Fruit fly (Drosophila melanogaster) whole organism, embryonic: ENCODE data around the gene CG15449.

Experiments used
- B-H1 ChIP-seq: fragments of 200-800 bp; sonication (Bioruptor generic); IDR thresholded peaks from 3 replicates; pipeline ENCODE4 v1.3.6; 2022; ENCODE audit warnings: missing biosample characterization, missing genetic modification characterization
- CG10366 ChIP-seq: fragments of 200-800 bp; sonication (Bioruptor generic); IDR thresholded peaks from 2 replicates; pipeline ENCODE4 v1.3.6; 2022; ENCODE audit warnings: missing biosample characterization, missing genetic modification characterization
- CG11247 ChIP-seq: fragments of 200-800 bp; sonication (Bioruptor generic); IDR thresholded peaks from 2 replicates; pipeline ENCODE4 v1.3.6; 2022; ENCODE audit warnings: missing biosample characterization, missing genetic modification characterization
- CG12071 ChIP-seq: fragments of 200-800 bp; sonication (Bioruptor generic); optimal IDR thresholded peaks from 3 replicates; lab custom pipeline; 2018; ENCODE audit warnings: missing biosample characterization, mild to moderate bottlenecking, missing genetic modification characterization
- CG12219 ChIP-seq: fragments of 200-800 bp; sonication (Bioruptor generic); optimal IDR thresholded peaks from 3 replicates; lab custom pipeline; 2018; ENCODE audit warnings: missing biosample characterization, mild to moderate bottlenecking, missing genetic modification characterization
- CG12299 ChIP-seq: fragments of 200-800 bp; sonication (Bioruptor generic); optimal IDR thresholded peaks from 2 replicates; lab custom pipeline; 2018; ENCODE audit warnings: missing biosample characterization, mild to moderate bottlenecking, missing genetic modification characterization
- CG12769 ChIP-seq: fragments of 200-800 bp; sonication (Bioruptor generic); optimal IDR thresholded peaks from 2 replicates; lab custom pipeline; 2019; ENCODE audit warnings: missing biosample characterization, mild to moderate bottlenecking, missing genetic modification characterization, moderate library complexity
- CG15269 ChIP-seq: fragments of 200-800 bp; sonication (Bioruptor generic); optimal IDR thresholded peaks from 2 replicates; lab custom pipeline; 2018; ENCODE audit warnings: missing biosample characterization, mild to moderate bottlenecking, missing genetic modification characterization, moderate library complexity
- CG1603 ChIP-seq: fragments of 200-800 bp; sonication (Bioruptor generic); optimal IDR thresholded peaks from 2 replicates; lab custom pipeline; 2019; ENCODE audit warnings: missing biosample characterization, mild to moderate bottlenecking, missing genetic modification characterization, moderate library complexity
- CG1647 ChIP-seq: fragments of 200-800 bp; sonication (Bioruptor generic); optimal IDR thresholded peaks from 3 replicates; lab custom pipeline; 2016; ENCODE audit warnings: missing biosample characterization, missing genetic modification characterization
- CG18011 ChIP-seq: fragments of 200-800 bp; sonication (Bioruptor generic); optimal IDR thresholded peaks from 2 replicates; lab custom pipeline; 2017; ENCODE audit warnings: missing biosample characterization, missing genetic modification characterization, mild to moderate bottlenecking, moderate library complexity, missing genotype
- CG18764 ChIP-seq: fragments of 200-800 bp; sonication (Bioruptor generic); optimal IDR thresholded peaks from 3 replicates; lab custom pipeline; 2016; ENCODE audit warnings: missing biosample characterization, missing genetic modification characterization
- CG30403 ChIP-seq: fragments of 200-800 bp; sonication (Bioruptor generic); optimal IDR thresholded peaks from 3 replicates; lab custom pipeline; 2016; ENCODE audit warnings: missing biosample characterization, missing genetic modification characterization
- CG30431 ChIP-seq: fragments of 200-800 bp; sonication (Bioruptor generic); optimal IDR thresholded peaks from 2 replicates; lab custom pipeline; 2017; ENCODE audit warnings: missing biosample characterization, missing genetic modification characterization
- CG33557 ChIP-seq: fragments of 200-800 bp; sonication (Bioruptor generic); optimal IDR thresholded peaks from 2 replicates; lab custom pipeline; 2019; ENCODE audit warnings: missing biosample characterization, mild to moderate bottlenecking, missing genetic modification characterization, moderate library complexity
- CG3847 ChIP-seq: fragments of 200-800 bp; sonication (Bioruptor generic); IDR thresholded peaks from 2 replicates; pipeline ENCODE4 v1.3.6; 2022; ENCODE audit warnings: missing biosample characterization, missing genetic modification characterization
- CG6683 ChIP-seq: fragments of 200-800 bp; sonication (Bioruptor generic); optimal IDR thresholded peaks from 2 replicates; lab custom pipeline; 2017; ENCODE audit warnings: missing biosample characterization, mild to moderate bottlenecking, missing genetic modification characterization, missing genetic modification reagents
- CG7745 ChIP-seq: fragments of 200-800 bp; sonication (Bioruptor generic); optimal IDR thresholded peaks from 2 replicates; lab custom pipeline; 2018; ENCODE audit warnings: missing biosample characterization, mild to moderate bottlenecking, missing genetic modification characterization, moderate library complexity
- CG8359 ChIP-seq: fragments of 200-800 bp; sonication (Bioruptor generic); optimal IDR thresholded peaks from 2 replicates; lab custom pipeline; 2017; ENCODE audit warnings: missing biosample characterization, mild to moderate bottlenecking, missing genetic modification characterization, borderline replicate concordance
- CG9609 ChIP-seq: fragments of 200-800 bp; sonication (Bioruptor generic); optimal IDR thresholded peaks from 3 replicates; lab custom pipeline; 2016; ENCODE audit warnings: missing biosample characterization, missing genetic modification characterization
- Doc3 ChIP-seq: fragments of 200-800 bp; sonication (Bioruptor generic); IDR thresholded peaks from 3 replicates; pipeline ENCODE4 v1.3.6; 2022; ENCODE audit warnings: missing biosample characterization, missing genetic modification characterization; ENCODE audit not compliant: partially characterized antibody
- Dref ChIP-seq: fragments of 200-800 bp; sonication (Bioruptor generic); IDR thresholded peaks from 2 replicates; pipeline ENCODE4 v1.3.6; 2022; ENCODE audit warnings: missing biosample characterization, missing genetic modification characterization
- Ets65A ChIP-seq: fragments of 200-800 bp; sonication (Bioruptor generic); peaks from one replicate; lab custom pipeline; 2016; ENCODE audit warnings: missing biosample characterization, missing genetic modification characterization
- Hand ChIP-seq: fragments of 200-800 bp; sonication (Bioruptor generic); optimal IDR thresholded peaks from 2 replicates; lab custom pipeline; 2017; ENCODE audit warnings: mild to moderate bottlenecking, missing biosample characterization, missing genetic modification reagents, missing genetic modification characterization
- HmgD ChIP-seq: fragments of 200-800 bp; sonication (Bioruptor generic); optimal IDR thresholded peaks from 3 replicates; lab custom pipeline; 2016; ENCODE audit warnings: missing biosample characterization, missing genetic modification characterization
- Hmr ChIP-seq: fragments of 200-800 bp; sonication (Bioruptor generic); optimal IDR thresholded peaks from 3 replicates; lab custom pipeline; 2017; ENCODE audit warnings: mild to moderate bottlenecking, missing biosample characterization, missing genetic modification reagents, missing genetic modification characterization
- Hr3 ChIP-seq: fragments of 200-800 bp; sonication (Bioruptor generic); optimal IDR thresholded peaks from 3 replicates; lab custom pipeline; 2016; ENCODE audit warnings: missing biosample characterization, missing genetic modification characterization
- MBD-R2 ChIP-seq: fragments of 200-800 bp; sonication (Bioruptor generic); IDR thresholded peaks from 2 replicates; pipeline ENCODE4 v1.3.6; 2022; ENCODE audit warnings: missing biosample characterization, missing genetic modification characterization
- Pdp1 ChIP-seq, 2 experiments: fragments of 200-800 bp; sonication (Bioruptor generic); optimal IDR thresholded peaks; 3 replicates each; lab custom pipeline; 2016; ENCODE audit warnings: missing biosample characterization in 2 of 2, missing genetic modification characterization in 2 of 2, mild to moderate bottlenecking in 1 of 2, moderate library complexity in 1 of 2
- Ravus ChIP-seq: fragments of 200-800 bp; sonication (Bioruptor generic); IDR thresholded peaks from 2 replicates; pipeline ENCODE4 v1.3.6; 2022; ENCODE audit warnings: missing biosample characterization, missing genetic modification characterization
- Stat92E ChIP-seq, 3 experiments: fragments of >200 bp in 2 of 3; fragments of 200-800 bp in 1 of 3; sonication (Bioruptor generic) in 1 of 3; optimal IDR thresholded peaks; 2 replicates each; lab custom pipeline; 2017 to 2019; ENCODE audit warnings: missing biosample characterization in 3 of 3, missing genetic modification characterization in 3 of 3, mild to moderate bottlenecking in 1 of 3, moderate library complexity in 1 of 3
- danr ChIP-seq: fragments of 200-800 bp; sonication (Bioruptor generic); IDR thresholded peaks from 2 replicates; pipeline ENCODE4 v1.3.6; 2022; ENCODE audit warnings: missing biosample characterization, missing genetic modification characterization
- esg ChIP-seq: fragments of 200-800 bp; sonication (Bioruptor generic); conservative IDR thresholded peaks from 2 replicates; pipeline ENCODE4 v1.3.6; 2022; ENCODE audit warnings: missing biosample characterization, missing genetic modification characterization
- fd64A ChIP-seq: fragments of 200-800 bp; sonication (Bioruptor generic); optimal IDR thresholded peaks from 3 replicates; lab custom pipeline; 2018; ENCODE audit warnings: missing biosample characterization, mild to moderate bottlenecking, missing genetic modification characterization
- ftz-f1 ChIP-seq: fragments of 200-800 bp; sonication (Bioruptor generic); optimal IDR thresholded peaks from 2 replicates; lab custom pipeline; 2016; ENCODE audit warnings: missing biosample characterization, missing genetic modification characterization
- hth ChIP-seq: fragments of >200 bp; optimal IDR thresholded peaks from 2 replicates; lab custom pipeline; 2017; ENCODE audit warnings: inconsistent platforms
- mirr ChIP-seq: fragments of 200-800 bp; sonication (Bioruptor generic); optimal IDR thresholded peaks from 3 replicates; lab custom pipeline; 2018; ENCODE audit warnings: missing biosample characterization, mild to moderate bottlenecking, missing genetic modification characterization
- nmo ChIP-seq: fragments of 200-800 bp; sonication (Bioruptor generic); optimal IDR thresholded peaks from 2 replicates; lab custom pipeline; 2018; ENCODE audit warnings: missing biosample characterization, mild to moderate bottlenecking, missing genetic modification characterization, moderate library complexity
- otp ChIP-seq: fragments of 200-800 bp; sonication (Bioruptor generic); IDR thresholded peaks from 3 replicates; pipeline ENCODE4, ENCODE4 v1.3.6; 2022; ENCODE audit warnings: missing biosample characterization, missing genetic modification characterization
- phol ChIP-seq: fragments of 200-800 bp; sonication (Bioruptor generic); optimal IDR thresholded peaks from 3 replicates; lab custom pipeline; 2018; ENCODE audit warnings: missing biosample characterization, mild to moderate bottlenecking, missing genetic modification characterization, moderate library complexity
- pnt ChIP-seq: fragments of 200-800 bp; sonication (Bioruptor generic); optimal IDR thresholded peaks from 3 replicates; lab custom pipeline; 2016; ENCODE audit warnings: missing biosample characterization, missing genetic modification characterization
- psq ChIP-seq: fragments of 200-800 bp; sonication (Bioruptor generic); optimal IDR thresholded peaks from 2 replicates; lab custom pipeline; 2017; ENCODE audit warnings: missing biosample characterization, missing genetic modification characterization
- slou ChIP-seq: fragments of 200-800 bp; sonication (Bioruptor generic); optimal IDR thresholded peaks from 3 replicates; lab custom pipeline; 2016; ENCODE audit warnings: missing biosample characterization, missing genetic modification characterization
- stc ChIP-seq: fragments of 200-800 bp; sonication (Bioruptor generic); IDR thresholded peaks from 2 replicates; pipeline ENCODE4 v1.3.6; 2022; ENCODE audit warnings: missing biosample characterization, missing genetic modification characterization
- sug ChIP-seq: fragments of 200-800 bp; optimal IDR thresholded peaks from 2 replicates; lab custom pipeline; 2019; ENCODE audit warnings: missing biosample characterization, mild to moderate bottlenecking, missing genetic modification characterization, moderate library complexity
- toy ChIP-seq: fragments of 200-800 bp; sonication (Bioruptor generic); IDR thresholded peaks from 2 replicates; pipeline ENCODE4 v1.3.6; 2022; ENCODE audit warnings: missing biosample characterization, missing genetic modification characterization
- twi ChIP-seq: fragments of 200-800 bp; optimal IDR thresholded peaks from 2 replicates; lab custom pipeline; 2019; ENCODE audit warnings: missing biosample characterization, mild to moderate bottlenecking, missing genetic modification characterization, moderate library complexity
- wdn ChIP-seq: fragments of 200-800 bp; sonication (Bioruptor generic); IDR thresholded peaks from 2 replicates; pipeline ENCODE4 v1.3.6; 2022; ENCODE audit warnings: missing biosample characterization, missing genetic modification characterization

Gene CG15449

DNA sequence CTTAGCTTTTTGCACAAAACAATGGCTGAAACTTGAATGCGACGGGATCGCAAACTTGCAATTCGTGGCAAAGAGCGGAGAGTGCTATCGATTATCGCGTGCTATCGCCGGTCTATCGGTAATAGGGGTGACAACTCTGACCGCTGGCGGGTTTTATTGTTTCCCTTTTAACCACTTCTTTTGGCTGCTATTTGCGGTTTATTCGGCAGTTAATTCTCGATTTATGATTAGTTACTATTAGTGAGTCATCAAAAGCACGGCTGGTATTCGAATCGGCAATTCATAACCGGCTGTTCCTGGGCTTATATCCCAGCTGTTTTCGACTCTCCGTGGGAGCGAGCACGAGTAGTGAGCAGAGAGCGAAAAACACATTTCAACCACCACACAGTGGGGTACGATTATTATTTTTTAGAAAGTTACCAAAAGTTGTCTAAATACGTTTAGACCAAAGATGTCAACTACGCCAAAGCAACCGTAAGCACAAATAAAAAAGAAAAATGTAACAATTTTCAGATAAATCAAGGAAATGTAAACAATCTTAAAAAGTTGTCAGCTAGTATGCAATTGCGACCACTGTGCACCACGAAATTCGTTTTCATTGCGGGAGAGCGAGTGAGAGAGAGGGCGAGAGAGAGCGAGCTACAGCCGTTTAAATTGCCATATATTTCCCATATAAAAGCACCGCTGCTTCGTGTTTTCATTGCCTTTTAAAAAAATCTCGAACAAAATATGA is 13.6 kb upstream of the CG15449 start, which contains the start of the genes Stt3A and bves (continued):
- TF ChIP-seq slou (GFP tag; lab: Kevin White, UChicago) (peak; percentile 92), CG12299 (tag; lab: Kevin White, UChicago) (peak; percentile 98), B-H1 (GFP tag; lab: Robert Waterston, UW) (peak; percentile 96), Ravus (GFP tag; lab: Robert Waterston, UW) (peak; percentile 89), Hand (GFP tag; lab: Kevin White, UChicago) (peak; percentile 99), nmo (GFP tag; lab: Kevin White, UChicago) (peak; percentile 98), toy (GFP tag; lab: Robert Waterston, UW) (peak; percentile 91), otp (GFP tag; lab: Robert Waterston, UW) (peak; percentile 97), psq (peak; percentile 94), fd64A (GFP tag; lab: Kevin White, UChicago) (peak; percentile 97), danr (GFP tag; lab: Robert Waterston, UW) (peak; percentile 95), mirr (GFP tag; lab: Kevin White, UChicago) (peak; percentile 95), Doc3 (GFP tag; lab: Robert Waterston, UW) (peak; percentile 63), ftz-f1 (peak; percentile 86), Ets65A (GFP tag; lab: Kevin White, UChicago) (peak; percentile 100), CG3847 (GFP tag; lab: Robert Waterston, UW) (peak; percentile 97), CG6683 (peak; percentile 97), CG18764 (GFP tag; lab: Kevin White, UChicago) (peak; percentile 95), CG15269 (tag; lab: Kevin White, UChicago) (peak; percentile 99), MBD-R2 (GFP tag; lab: Robert Waterston, UW) (peak; percentile 94), Stat92E (GFP tag; optimal IDR thresholded peaks at IDR 0.05; lab: Kevin White, UChicago) (peak in 1 of 3 experiments; percentile 97), wdn (peak; percentile 97)

DNA sequence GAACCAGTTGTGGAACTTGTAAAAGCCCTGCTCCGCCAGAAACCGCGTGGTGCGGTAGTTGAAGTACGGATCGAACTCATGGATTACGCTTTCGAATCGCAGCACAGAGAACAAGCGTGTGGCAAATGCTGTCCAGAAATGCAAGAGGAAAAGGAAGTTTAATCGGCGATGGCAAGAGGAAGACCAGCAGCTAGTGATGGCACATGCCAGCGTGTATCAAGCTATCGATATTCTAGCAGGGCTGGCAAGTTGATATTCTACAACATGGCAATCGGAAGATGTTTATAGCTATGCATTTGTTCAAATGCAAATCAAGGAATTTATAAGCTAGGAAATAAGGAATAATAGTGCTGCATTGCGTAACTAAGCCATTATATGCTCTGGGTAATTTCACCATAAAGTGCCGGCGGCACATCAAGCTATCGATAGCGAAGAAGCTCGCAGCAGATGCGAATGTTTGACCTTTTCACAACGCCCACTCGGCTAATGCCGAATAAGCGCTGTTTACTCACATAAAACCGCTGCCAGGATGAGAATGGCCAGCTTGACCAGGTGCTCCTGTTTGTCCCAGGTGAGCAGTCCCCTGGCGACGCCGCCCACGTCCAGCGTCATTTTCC is 12.8 kb upstream of the CG15449 start:
- TF ChIP-seq Pdp1 (GFP tag; optimal IDR thresholded peaks at IDR 0.05; lab: Kevin White, UChicago) = peak; percentile 59 to 62
- TF ChIP-seq CG12071 = peak; percentile 92
- peak; percentile 74 for TF ChIP-seq CG12219
- TF ChIP-seq CG7745 (tag; lab: Kevin White, UChicago) = peak; percentile 6
- TF ChIP-seq CG30403 (GFP tag; lab: Kevin White, UChicago) = peak; percentile 63
- TF ChIP-seq Hmr (GFP tag; lab: Kevin White, UChicago) = peak; percentile 92
- peak; percentile 88 for TF ChIP-seq Dref (GFP tag; lab: Robert Waterston, UW)
- TF ChIP-seq CG18011 = peak; percentile 60
- TF ChIP-seq CG9609 = peak; percentile 55
- peak; percentile 61 for TF ChIP-seq sug (tag; lab: Kevin White, UChicago)
- TF ChIP-seq Hr3 = peak; percentile 0
- TF ChIP-seq hth = no peak
- TF ChIP-seq CG8359 (GFP tag; lab: Kevin White, UChicago) = peak; percentile 39
- TF ChIP-seq CG30431 = peak; percentile 50
- peak; percentile 66 for TF ChIP-seq phol (tag; lab: Kevin White, UChicago)
- peak; percentile 55; the same call in 1 of the 2 replicates for TF ChIP-seq stc
- TF ChIP-seq CG1603 (tag; lab: Kevin White, UChicago) = peak; percentile 87
- TF ChIP-seq CG11247 = peak; percentile 70
- peak; percentile 63 for TF ChIP-seq CG1647 (GFP tag; lab: Kevin White, UChicago)
- peak; percentile 79 for TF ChIP-seq CG12769 (tag; lab: Kevin White, UChicago)
- no peak for TF ChIP-seq esg
- peak; percentile 44 for TF ChIP-seq twi (tag; lab: Kevin White, UChicago)
- TF ChIP-seq pnt (GFP tag; lab: Kevin White, UChicago) = no peak
- peak; percentile 71 for TF ChIP-seq HmgD (GFP tag; lab: Kevin White, UChicago)
- peak; percentile 46 for TF ChIP-seq CG10366 (GFP tag; lab: Robert Waterston, UW)
- peak; percentile 62 for TF ChIP-seq CG33557
